Worm (Caenorhabditis elegans): Measurements from ENCODE around the gene Y39A1A.3.
A peak's percentile ranks its signal among the peaks of the same experiment; 100 is the strongest.

Gene Y39A1A.3

ce11 chrIII:10604325-10604724 lies 8.0 kb upstream of the Y39A1A.3 start:
- no peak for TF ChIP-seq lin-15B (tag; optimal IDR thresholded peaks at IDR 0.05)
- peak; percentile 5 for TF ChIP-seq nfya-1 (tag; optimal IDR thresholded peaks at IDR 0.05; ENCODE audit: insufficient read depth)
- no peak for TF ChIP-seq unc-39 (tag; optimal IDR thresholded peaks at IDR 0.05)
- no peak for TF ChIP-seq mml-1 (tag; optimal IDR thresholded peaks at IDR 0.05)
- no peak for TF ChIP-seq egl-5 (tag; optimal IDR thresholded peaks at IDR 0.05)
- TF ChIP-seq ztf-4 (tag; optimal IDR thresholded peaks at IDR 0.05), result no peak
- no peak for TF ChIP-seq ama-1 (optimal IDR thresholded peaks at IDR 0.05)
- peak; percentile 70 for TF ChIP-seq hmg-11 (tag; optimal IDR thresholded peaks at IDR 0.05)
- no peak for TF ChIP-seq lsy-12 (tag; optimal IDR thresholded peaks at IDR 0.05)

ce11 chrIII:10603248-10603647 lies 7.0 kb upstream of the Y39A1A.3 start, which contains the start of gene Y39A1A.2:
Gene Y39A1A.2, minus strand, starts transcription at chrIII:10603566.
- TF ChIP-seq ceh-28 (tag; optimal IDR thresholded peaks at IDR 0.05), result peak; percentile 58
- TF ChIP-seq fkh-2 (tag; optimal IDR thresholded peaks at IDR 0.05), result no peak

- TF ChIP-seq nhr-11 (tag; optimal IDR thresholded peaks at IDR 0.05) (peak; percentile 38), zag-1 (tag; optimal IDR thresholded peaks at IDR 0.05) (no peak), nhr-43 (tag; optimal IDR thresholded peaks at IDR 0.05; ENCODE audit: poor library complexity, severe bottlenecking) (no peak), nhr-12 (tag; optimal IDR thresholded peaks at IDR 0.05) (no peak)
Measured at ce11 chrIII:10600894-10601293, 4.6 kb upstream of the Y39A1A.3 start.

ce11 chrIII:10600138-10600626 lies 3.9 kb upstream of the Y39A1A.3 start, which contains the start of gene epg-6:
Gene epg-6, minus strand, starts transcription at chrIII:10600188.
- TF ChIP-seq lin-15B (tag; optimal IDR thresholded peaks at IDR 0.05) (no peak), nhr-76 (tag; optimal IDR thresholded peaks at IDR 0.05) (no peak), nhr-77 (tag; optimal IDR thresholded peaks at IDR 0.05) (no peak), egl-27 (tag; optimal IDR thresholded peaks at IDR 0.05) (no peak), nfya-1 (tag; optimal IDR thresholded peaks at IDR 0.05; ENCODE audit: insufficient read depth) (no peak), unc-39 (tag; optimal IDR thresholded peaks at IDR 0.05) (no peak), pqm-1 (tag; optimal IDR thresholded peaks at IDR 0.05) (no peak), nhr-11 (tag; optimal IDR thresholded peaks at IDR 0.05) (no peak), ceh-9 (tag; optimal IDR thresholded peaks at IDR 0.05) (no peak), ceh-16 (tag; optimal IDR thresholded peaks at IDR 0.05) (no peak), egl-5 (tag; optimal IDR thresholded peaks at IDR 0.05) (no peak), nhr-12 (tag; optimal IDR thresholded peaks at IDR 0.05) (no peak), eor-1 (tag; optimal IDR thresholded peaks at IDR 0.05) (no peak), ztf-11 (tag; optimal IDR thresholded peaks at IDR 0.05) (no peak), ZK546.5 (tag; optimal IDR thresholded peaks at IDR 0.05) (no peak)

ce11 chrIII:10599699-10600098 lies 3.4 kb upstream of the Y39A1A.3 start:
- TF ChIP-seq ceh-16 (tag; optimal IDR thresholded peaks at IDR 0.05) (no peak), nhr-11 (tag; optimal IDR thresholded peaks at IDR 0.05) (no peak), sea-2 (GFP tag; optimal IDR thresholded peaks at IDR 0.05) (peak; percentile 67), ceh-82 (tag; optimal IDR thresholded peaks at IDR 0.05) (no peak), fkh-2 (tag; optimal IDR thresholded peaks at IDR 0.05) (no peak), ztf-4 (tag; optimal IDR thresholded peaks at IDR 0.05) (no peak), nhr-67 (tag; optimal IDR thresholded peaks at IDR 0.05) (no peak), egl-27 (tag; optimal IDR thresholded peaks at IDR 0.05) (no peak), nhr-28 (tag; optimal IDR thresholded peaks at IDR 0.05) (no peak), ceh-28 (tag; optimal IDR thresholded peaks at IDR 0.05) (peak; percentile 38), elt-3 (tag; optimal IDR thresholded peaks at IDR 0.05) (no peak), aly-2 (tag; optimal IDR thresholded peaks at IDR 0.05) (no peak), pqm-1 (tag; optimal IDR thresholded peaks at IDR 0.05) (peak; percentile 11), nhr-76 (tag; optimal IDR thresholded peaks at IDR 0.05) (no peak), nhr-12 (tag; optimal IDR thresholded peaks at IDR 0.05) (no peak), lin-39 (tag; optimal IDR thresholded peaks at IDR 0.05) (peak; percentile 61), eor-1 (tag; optimal IDR thresholded peaks at IDR 0.05) (no peak), ztf-11 (tag; optimal IDR thresholded peaks at IDR 0.05) (no peak), unc-62 (GFP tag; optimal IDR thresholded peaks at IDR 0.05) (no peak), egl-5 (tag; optimal IDR thresholded peaks at IDR 0.05) (no peak), nhr-43 (tag; optimal IDR thresholded peaks at IDR 0.05; ENCODE audit: poor library complexity, severe bottlenecking) (peak; percentile 43), skn-1 (tag; optimal IDR thresholded peaks at IDR 0.05) (no peak), elt-1 (tag; optimal IDR thresholded peaks at IDR 0.05) (no peak), snpc-4 (tag; optimal IDR thresholded peaks at IDR 0.05) (peak; percentile 71), mml-1 (tag; optimal IDR thresholded peaks at IDR 0.05) (no peak), nfya-1 (tag; optimal IDR thresholded peaks at IDR 0.05; ENCODE audit: insufficient read depth) (peak; percentile 77), hmg-11 (tag; optimal IDR thresholded peaks at IDR 0.05) (peak; percentile 69), zag-1 (tag; optimal IDR thresholded peaks at IDR 0.05) (no peak), ceh-9 (tag; optimal IDR thresholded peaks at IDR 0.05) (no peak), pha-4 (tag; optimal IDR thresholded peaks at IDR 0.05) (peak; percentile 93), nhr-23 (tag; optimal IDR thresholded peaks at IDR 0.05) (peak; percentile 72), tbx-2 (tag; optimal IDR thresholded peaks at IDR 0.05) (no peak), mdl-1 (tag; optimal IDR thresholded peaks at IDR 0.05) (no peak), elt-2 (tag; optimal IDR thresholded peaks at IDR 0.05) (peak; percentile 39), unc-39 (tag; optimal IDR thresholded peaks at IDR 0.05) (no peak), fos-1 (tag; optimal IDR thresholded peaks at IDR 0.05) (peak; percentile 24), jun-1 (tag; optimal IDR thresholded peaks at IDR 0.05) (peak; percentile 53)
